In genomic region chrII:2736938-2737337, ce11 we compare ENCODE assay signal across 4 worm cellular contexts.
A peak's percentile ranks its signal among the peaks of the same experiment; 100 is the strongest.
TF ChIP-seq lines count a peak whose summit lies in the region.

No protein-coding gene starts in this region.

TF ChIP-seq in whole organism, L4 larva, 104 proteins besides CTCF, POLR2A, EP300 and RAD21:
- TF ChIP-seq lim-7 (GFP tag; IDR thresholded peaks at IDR 0.05; lab: Robert Waterston, UW), result peak; percentile 34; the same call in 1 of the 2 replicates
- TF ChIP-seq set-16 (GFP tag; IDR thresholded peaks at IDR 0.05; lab: Robert Waterston, UW), result peak; percentile 82
- no peak for TF ChIP-seq lin-39 (tag; optimal IDR thresholded peaks at IDR 0.05; lab: Kevin White, UChicago)
- no peak for TF ChIP-seq gei-8 (GFP tag; optimal IDR thresholded peaks at IDR 0.05; lab: Kevin White, UChicago)
- TF ChIP-seq ceh-44 (GFP tag; IDR thresholded peaks at IDR 0.05; lab: Robert Waterston, UW), result no peak
- 0 out of 2 replicates have a peak, but pooled peaks have one; percentile 19 for TF ChIP-seq lin-29 (GFP tag; IDR thresholded peaks at IDR 0.05; lab: Robert Waterston, UW)
- TF ChIP-seq Y5F2A.4 (GFP tag; optimal IDR thresholded peaks at IDR 0.05; lab: Kevin White, UChicago), result no peak
- no peak for TF ChIP-seq nhr-48 (tag; optimal IDR thresholded peaks at IDR 0.05; lab: Kevin White, UChicago)
- TF ChIP-seq aly-2 (tag; optimal IDR thresholded peaks at IDR 0.05; lab: Kevin White, UChicago), result no peak
- no peak for TF ChIP-seq nhr-237 (tag; optimal IDR thresholded peaks at IDR 0.05; lab: Kevin White, UChicago)
- 0 out of 2 replicates have a peak, but pooled peaks have one; percentile 12 for TF ChIP-seq php-3 (GFP tag; IDR thresholded peaks at IDR 0.05; lab: Robert Waterston, UW)
- no peak for TF ChIP-seq dmd-6 (GFP tag; IDR thresholded peaks at IDR 0.05; lab: Robert Waterston, UW)

TF ChIP-seq in whole organism, late embryonic, 69 proteins besides CTCF, POLR2A, EP300 and RAD21:
- TF ChIP-seq lim-6 (tag; optimal IDR thresholded peaks at IDR 0.05; lab: Kevin White, UChicago) (no peak), ref-2 (tag; optimal IDR thresholded peaks at IDR 0.05; lab: Kevin White, UChicago) (peak; percentile 4), pag-3 (tag; optimal IDR thresholded peaks at IDR 0.05; lab: Kevin White, UChicago; ENCODE audit: borderline replicate concordance) (no peak), pha-2 (tag; optimal IDR thresholded peaks at IDR 0.05; lab: Kevin White, UChicago) (no peak), dmd-4 (tag; optimal IDR thresholded peaks at IDR 0.05; lab: Kevin White, UChicago; ENCODE audit: borderline replicate concordance) (peak; percentile 9), sox-2 (GFP tag; IDR thresholded peaks at IDR 0.05; lab: Robert Waterston, UW) (no peak), hlh-6 (tag; optimal IDR thresholded peaks at IDR 0.05; lab: Kevin White, UChicago) (peak; percentile 37)

TF ChIP-seq in whole organism, midembryonic, 9 proteins besides CTCF, POLR2A, EP300 and RAD21:
- no peak for TF ChIP-seq klf-2 (GFP tag; conservative IDR thresholded peaks at IDR 0.05; lab: Robert Waterston, UW)
- no peak for TF ChIP-seq ref-1 (GFP tag; conservative IDR thresholded peaks at IDR 0.05; lab: Robert Waterston, UW)
- 0 out of 2 replicates have a peak, but pooled peaks have one; percentile 16 for TF ChIP-seq tab-1 (GFP tag; IDR thresholded peaks at IDR 0.05; lab: Robert Waterston, UW)

TF ChIP-seq in whole organism, young adult, 124 proteins besides CTCF, POLR2A, EP300 and RAD21:
- TF ChIP-seq zfh-2 (GFP tag; conservative IDR thresholded peaks at IDR 0.05; lab: Robert Waterston, UW), result peak; percentile 70
- no peak for TF ChIP-seq snpc-4 (GFP tag; optimal IDR thresholded peaks at IDR 0.05; lab: Kevin White, UChicago)
- TF ChIP-seq snpc-4 (tag; optimal IDR thresholded peaks at IDR 0.05; lab: Kevin White, UChicago), result peak in 2 of 4 experiments; percentile 30 to 66
- no peak for TF ChIP-seq egl-18 (GFP tag; IDR thresholded peaks at IDR 0.05; lab: Robert Waterston, UW)
- TF ChIP-seq hmg-1.2 (GFP tag; IDR thresholded peaks at IDR 0.05; lab: Robert Waterston, UW), result no peak
- no peak for TF ChIP-seq nfya-1 (tag; optimal IDR thresholded peaks at IDR 0.05; lab: Kevin White, UChicago; ENCODE audit: borderline replicate concordance, insufficient read depth)
- TF ChIP-seq aptf-2 (GFP tag; conservative IDR thresholded peaks at IDR 0.05; lab: Robert Waterston, UW), result no peak
- no peak for TF ChIP-seq ekl-4 (GFP tag; IDR thresholded peaks at IDR 0.05; lab: Robert Waterston, UW)
- TF ChIP-seq Y53F4B.3 (GFP tag; IDR thresholded peaks at IDR 0.05; lab: Robert Waterston, UW), result no peak
- no peak for TF ChIP-seq snpc-1.3 (tag; optimal IDR thresholded peaks at IDR 0.05; lab: Kevin White, UChicago; ENCODE audit: insufficient read depth)
- TF ChIP-seq D2030.7 (GFP tag; IDR thresholded peaks at IDR 0.05; lab: Robert Waterston, UW), result 0 out of 2 replicates have a peak, but pooled peaks have one; percentile 22
- no peak for TF ChIP-seq madf-10 (tag; optimal IDR thresholded peaks at IDR 0.05; lab: Kevin White, UChicago)
- no peak for TF ChIP-seq B0035.1 (tag; optimal IDR thresholded peaks at IDR 0.05; lab: Kevin White, UChicago)
- no peak for TF ChIP-seq dox-1 (GFP tag; IDR thresholded peaks at IDR 0.05; lab: Robert Waterston, UW)
- peak; percentile 50 for TF ChIP-seq egrh-3 (GFP tag; IDR thresholded peaks at IDR 0.05; lab: Robert Waterston, UW)
- no peak for TF ChIP-seq nhr-27 (tag; optimal IDR thresholded peaks at IDR 0.05; lab: Kevin White, UChicago)
- TF ChIP-seq hrde-1 (tag; optimal IDR thresholded peaks at IDR 0.05; lab: Kevin White, UChicago; ENCODE audit: borderline replicate concordance), result no peak
- TF ChIP-seq ceh-100 (GFP tag; IDR thresholded peaks at IDR 0.05; lab: Robert Waterston, UW), result no peak
- TF ChIP-seq rpc-1 (optimal IDR thresholded peaks at IDR 0.05; lab: Kevin White, UChicago), result no peak
- TF ChIP-seq rpc-1 (tag; optimal IDR thresholded peaks at IDR 0.05; lab: Kevin White, UChicago), result no peak
- no peak for TF ChIP-seq B0336.3 (GFP tag; IDR thresholded peaks at IDR 0.05; lab: Robert Waterston, UW)
- TF ChIP-seq pbrm-1 (GFP tag; IDR thresholded peaks at IDR 0.05; lab: Robert Waterston, UW), result no peak
- no peak for TF ChIP-seq Y67H2A.10 (GFP tag; conservative IDR thresholded peaks at IDR 0.05; lab: Robert Waterston, UW)
- no peak for TF ChIP-seq chd-7 (tag; optimal IDR thresholded peaks at IDR 0.05; lab: Kevin White, UChicago)
- TF ChIP-seq dpff-1 (tag; optimal IDR thresholded peaks at IDR 0.05; lab: Kevin White, UChicago), result no peak
- no peak for TF ChIP-seq Y95B8A.8 (GFP tag; IDR thresholded peaks at IDR 0.05; lab: Robert Waterston, UW)
- no peak for TF ChIP-seq ceh-58 (GFP tag; IDR thresholded peaks at IDR 0.05; lab: Robert Waterston, UW)
- TF ChIP-seq F23B12.7 (tag; optimal IDR thresholded peaks at IDR 0.05; lab: Kevin White, UChicago; ENCODE audit: insufficient read depth), result no peak
- no peak for TF ChIP-seq rcor-1 (GFP tag; IDR thresholded peaks at IDR 0.05; lab: Robert Waterston, UW)
- TF ChIP-seq unc-62 (GFP tag; optimal IDR thresholded peaks at IDR 0.05; lab: Kevin White, UChicago), result no peak
- no peak for TF ChIP-seq tlf-1 (GFP tag; optimal IDR thresholded peaks at IDR 0.05; lab: Kevin White, UChicago)
- no peak for TF ChIP-seq snpc-1.1 (tag; optimal IDR thresholded peaks at IDR 0.05; lab: Kevin White, UChicago; ENCODE audit: insufficient read depth)
- no peak for TF ChIP-seq lin-54 (GFP tag; optimal IDR thresholded peaks at IDR 0.05; lab: Kevin White, UChicago)
- no peak for TF ChIP-seq nhr-80 (tag; optimal IDR thresholded peaks at IDR 0.05; lab: Kevin White, UChicago)
- no peak for TF ChIP-seq lin-40 (tag; optimal IDR thresholded peaks at IDR 0.05; lab: Kevin White, UChicago)
- no peak for TF ChIP-seq lsl-1 (GFP tag; optimal IDR thresholded peaks at IDR 0.05; lab: Kevin White, UChicago)
- peak; percentile 14 for TF ChIP-seq sptf-2 (GFP tag; optimal IDR thresholded peaks at IDR 0.05; lab: Kevin White, UChicago)
- no peak for TF ChIP-seq dpl-1 (GFP tag; optimal IDR thresholded peaks at IDR 0.05; lab: Kevin White, UChicago)
